Worm (Caenorhabditis elegans) whole organism, mixed stage, embryonic: ENCODE measurements around the gene dos-1.

Experiments
- bed-3 ChIP-seq: fragments of 200-800 bp; sonication (Bioruptor generic); optimal IDR thresholded peaks from 3 replicates; lab custom pipeline; 2018; ENCODE audit warnings: mild to moderate bottlenecking, missing genetic modification characterization, moderate library complexity, missing compliant biosample characterization
- blmp-1 ChIP-seq: fragments of 150-350 bp; optimal IDR thresholded peaks from 2 replicates; lab custom pipeline; 2014; ENCODE audit warnings: missing biosample characterization, missing genetic modification characterization
- ceh-43 ChIP-seq: fragments of 200-800 bp; sonication (Bioruptor generic); optimal IDR thresholded peaks from 2 replicates; lab custom pipeline; 2018; ENCODE audit warnings: mild to moderate bottlenecking, missing genetic modification characterization, moderate library complexity, missing compliant biosample characterization
- ceh-83 ChIP-seq: fragments of 200-800 bp; sonication (Bioruptor generic); optimal IDR thresholded peaks from 2 replicates; lab custom pipeline; 2018; ENCODE audit warnings: mild to moderate bottlenecking, missing genetic modification characterization, missing compliant biosample characterization
- ces-1 ChIP-seq: fragments of 150-350 bp; optimal IDR thresholded peaks from 2 replicates; lab custom pipeline; 2014; ENCODE audit warnings: missing biosample characterization, missing genetic modification reagents, missing genetic modification characterization
- cnd-1 ChIP-seq: fragments of 200-800 bp; sonication (Bioruptor generic); optimal IDR thresholded peaks from 2 replicates; lab custom pipeline; 2018; ENCODE audit warnings: mild to moderate bottlenecking, missing genetic modification characterization, missing compliant biosample characterization
- elt-1 ChIP-seq: sonication (generic microtip); optimal IDR thresholded peaks from 2 replicates; lab custom pipeline; 2017; ENCODE audit warnings: missing genetic modification characterization, mild to moderate bottlenecking, missing compliant biosample characterization, antibody characterized with exemption, moderate library complexity, borderline replicate concordance; ENCODE audit not compliant: insufficient read depth
- elt-3 ChIP-seq: fragments of 150-350 bp; optimal IDR thresholded peaks from 2 replicates; lab custom pipeline; 2014; ENCODE audit warnings: missing biosample characterization, missing genetic modification characterization
- flh-1 ChIP-seq: fragments of 200-800 bp; sonication (Bioruptor generic); optimal IDR thresholded peaks from 2 replicates; lab custom pipeline; 2018; ENCODE audit warnings: mild to moderate bottlenecking, missing genetic modification characterization, moderate library complexity, missing compliant biosample characterization
- ham-2 ChIP-seq: fragments of 200-800 bp; sonication (Bioruptor generic); optimal IDR thresholded peaks from 2 replicates; lab custom pipeline; 2018; ENCODE audit warnings: mild to moderate bottlenecking, missing genetic modification characterization, missing compliant biosample characterization
- hlh-1 ChIP-seq: fragments of 150-350 bp; optimal IDR thresholded peaks from 2 replicates; lab custom pipeline; 2014; ENCODE audit warnings: missing biosample characterization, missing genetic modification reagents, missing genetic modification characterization
- lin-13 ChIP-seq: fragments of 150-350 bp; optimal IDR thresholded peaks from 2 replicates; lab custom pipeline; 2014; ENCODE audit warnings: missing biosample characterization, missing genetic modification characterization
- lin-32 ChIP-seq: fragments of 200-800 bp; sonication (Bioruptor generic); optimal IDR thresholded peaks from 2 replicates; lab custom pipeline; 2018; ENCODE audit warnings: mild to moderate bottlenecking, missing genetic modification characterization, missing compliant biosample characterization
- lsy-2 ChIP-seq: fragments of 150-350 bp; optimal IDR thresholded peaks from 2 replicates; lab custom pipeline; 2014; ENCODE audit warnings: missing biosample characterization, missing genetic modification characterization
- mab-5 ChIP-seq: fragments of 150-350 bp; optimal IDR thresholded peaks from 2 replicates; lab custom pipeline; 2014; ENCODE audit warnings: missing biosample characterization, missing genetic modification characterization
- mep-1 ChIP-seq: fragments of 150-350 bp; optimal IDR thresholded peaks from 2 replicates; lab custom pipeline; 2017; ENCODE audit warnings: missing biosample characterization, missing genetic modification reagents, missing genetic modification characterization, inconsistent platforms
- mls-2 ChIP-seq: sonication (generic microtip); optimal IDR thresholded peaks from 2 replicates; lab custom pipeline; 2016; ENCODE audit warnings: mild to moderate bottlenecking, missing genetic modification characterization, moderate library complexity, missing compliant biosample characterization
- nhr-2 ChIP-seq: fragments of 150-350 bp; optimal IDR thresholded peaks from 2 replicates; lab custom pipeline; 2014; ENCODE audit warnings: missing biosample characterization, missing genetic modification characterization
- nhr-237 ChIP-seq: fragments of 150-350 bp; optimal IDR thresholded peaks from 2 replicates; lab custom pipeline; 2014; ENCODE audit warnings: missing biosample characterization, missing genetic modification characterization
- nhr-28 ChIP-seq: fragments of 150-350 bp; optimal IDR thresholded peaks from 2 replicates; lab custom pipeline; 2014; ENCODE audit warnings: missing biosample characterization, missing genetic modification characterization
- nhr-76 ChIP-seq: sonication (generic microtip); optimal IDR thresholded peaks from 2 replicates; lab custom pipeline; 2017; ENCODE audit warnings: missing biosample characterization, missing genetic modification characterization
- pha-4 ChIP-seq: fragments of 150-350 bp; optimal IDR thresholded peaks from 2 replicates; lab custom pipeline; 2018; ENCODE audit warnings: missing biosample characterization, missing genetic modification reagents, missing genetic modification characterization
- snpc-4 ChIP-seq: fragments of 150-350 bp; optimal IDR thresholded peaks from 2 replicates; lab custom pipeline; 2014; ENCODE audit warnings: missing biosample characterization, missing genetic modification characterization
- tbx-8 ChIP-seq: fragments of 200-800 bp; sonication (Bioruptor generic); optimal IDR thresholded peaks from 2 replicates; lab custom pipeline; 2018; ENCODE audit warnings: mild to moderate bottlenecking, missing genetic modification characterization, moderate library complexity, missing compliant biosample characterization
- unc-120 ChIP-seq: sonication (generic microtip); optimal IDR thresholded peaks from 2 replicates; lab custom pipeline; 2017; ENCODE audit warnings: missing genetic modification characterization, missing compliant biosample characterization; ENCODE audit not compliant: poor library complexity, severe bottlenecking
- unc-39 ChIP-seq: fragments of 150-350 bp; optimal IDR thresholded peaks from 2 replicates; lab custom pipeline; 2014; ENCODE audit warnings: missing biosample characterization, missing genetic modification characterization
- unc-62 ChIP-seq: fragments of 150-350 bp; optimal IDR thresholded peaks from 2 replicates; lab custom pipeline; 2014; ENCODE audit warnings: missing biosample characterization, missing genetic modification reagents, missing genetic modification characterization
- ztf-11 ChIP-seq: fragments of 150-350 bp; optimal IDR thresholded peaks from 2 replicates; lab custom pipeline; 2014; ENCODE audit warnings: missing biosample characterization, missing genetic modification characterization

Gene dos-1

ce11 chrIII:9081763-9082162 lies 22.0 kb upstream of the dos-1 start, which contains the start of gene far-2:
Gene far-2, plus strand, starts transcription at chrIII:9081828.
- TF ChIP-seq tbx-8 (GFP tag; lab: Kevin White, UChicago) (no peak), lin-13 (tag; lab: Kevin White, UChicago) (no peak), ham-2 (GFP tag; lab: Kevin White, UChicago) (no peak), ceh-83 (GFP tag; lab: Kevin White, UChicago) (no peak), bed-3 (GFP tag; lab: Kevin White, UChicago) (no peak), ces-1 (no peak), unc-62 (GFP tag; lab: Kevin White, UChicago) (no peak), nhr-237 (tag; lab: Kevin White, UChicago) (no peak), mep-1 (tag; lab: Kevin White, UChicago) (no peak), unc-120 (tag; lab: Kevin White, UChicago) (no peak), ztf-11 (tag; lab: Kevin White, UChicago) (no peak), unc-39 (tag; lab: Kevin White, UChicago) (no peak), cnd-1 (tag; lab: Kevin White, UChicago) (no peak), mls-2 (tag; lab: Kevin White, UChicago) (no peak)

ce11 chrIII:9083118-9083517 lies 20.6 kb upstream of the dos-1 start:
- TF ChIP-seq unc-39 (tag; lab: Kevin White, UChicago) = no peak
- TF ChIP-seq unc-120 (tag; lab: Kevin White, UChicago) = peak; percentile 55
- peak; percentile 54 for TF ChIP-seq unc-62 (GFP tag; lab: Kevin White, UChicago)

ce11 chrIII:9084329-9084728 lies 19.4 kb upstream of the dos-1 start:
- no peak for TF ChIP-seq mep-1 (tag; lab: Kevin White, UChicago)
- TF ChIP-seq mab-5 (tag; lab: Kevin White, UChicago) = peak; percentile 75
- TF ChIP-seq mls-2 (tag; lab: Kevin White, UChicago) = peak; percentile 26
- peak; percentile 65 for TF ChIP-seq unc-120 (tag; lab: Kevin White, UChicago)
- no peak for TF ChIP-seq snpc-4 (tag; lab: Kevin White, UChicago)
- no peak for TF ChIP-seq hlh-1 (tag; lab: Kevin White, UChicago)
- peak; percentile 98 for TF ChIP-seq ces-1
- TF ChIP-seq ztf-11 (tag; lab: Kevin White, UChicago) = no peak
- TF ChIP-seq unc-62 (GFP tag; lab: Kevin White, UChicago) = peak; percentile 11
- TF ChIP-seq ceh-83 (GFP tag; lab: Kevin White, UChicago) = no peak

DNA sequence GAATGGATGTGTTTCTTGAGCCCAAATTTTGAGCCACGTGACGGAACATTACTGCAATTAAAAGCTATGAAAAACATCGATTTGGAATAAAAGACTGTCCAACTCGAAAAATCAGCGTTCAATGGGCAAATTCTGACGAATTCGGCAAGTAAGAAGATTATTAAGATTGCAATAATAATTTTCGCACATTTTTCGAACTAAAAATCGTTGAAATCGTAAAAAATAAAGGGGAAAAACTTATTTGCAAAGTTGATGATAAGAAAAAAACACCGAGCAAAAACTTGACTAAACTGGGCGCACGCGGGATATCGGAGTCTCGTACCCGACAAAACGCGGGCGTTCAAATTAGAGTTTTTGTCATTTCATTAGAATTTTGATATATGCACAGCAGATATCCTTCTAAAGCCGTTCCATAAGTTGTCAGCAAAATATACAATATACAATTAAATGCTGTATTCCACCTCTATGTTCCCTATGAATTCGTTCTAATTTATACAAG lies 14.4 kb upstream of the dos-1 start, which contains the start of the genes mccc-2 and mrpl-44:
Gene mccc-2, minus strand, starts transcription at position 51 of the 499 bp plus-strand sequence.
Gene mrpl-44, minus strand, starts transcription at position 51 of the 499 bp plus-strand sequence.
- TF ChIP-seq lsy-2 (tag; lab: Kevin White, UChicago) (no peak), mab-5 (tag; lab: Kevin White, UChicago) (no peak), nhr-2 (tag; lab: Kevin White, UChicago) (no peak), mep-1 (tag; lab: Kevin White, UChicago) (no peak), nhr-237 (tag; lab: Kevin White, UChicago) (no peak), blmp-1 (tag; lab: Kevin White, UChicago) (no peak)

DNA sequence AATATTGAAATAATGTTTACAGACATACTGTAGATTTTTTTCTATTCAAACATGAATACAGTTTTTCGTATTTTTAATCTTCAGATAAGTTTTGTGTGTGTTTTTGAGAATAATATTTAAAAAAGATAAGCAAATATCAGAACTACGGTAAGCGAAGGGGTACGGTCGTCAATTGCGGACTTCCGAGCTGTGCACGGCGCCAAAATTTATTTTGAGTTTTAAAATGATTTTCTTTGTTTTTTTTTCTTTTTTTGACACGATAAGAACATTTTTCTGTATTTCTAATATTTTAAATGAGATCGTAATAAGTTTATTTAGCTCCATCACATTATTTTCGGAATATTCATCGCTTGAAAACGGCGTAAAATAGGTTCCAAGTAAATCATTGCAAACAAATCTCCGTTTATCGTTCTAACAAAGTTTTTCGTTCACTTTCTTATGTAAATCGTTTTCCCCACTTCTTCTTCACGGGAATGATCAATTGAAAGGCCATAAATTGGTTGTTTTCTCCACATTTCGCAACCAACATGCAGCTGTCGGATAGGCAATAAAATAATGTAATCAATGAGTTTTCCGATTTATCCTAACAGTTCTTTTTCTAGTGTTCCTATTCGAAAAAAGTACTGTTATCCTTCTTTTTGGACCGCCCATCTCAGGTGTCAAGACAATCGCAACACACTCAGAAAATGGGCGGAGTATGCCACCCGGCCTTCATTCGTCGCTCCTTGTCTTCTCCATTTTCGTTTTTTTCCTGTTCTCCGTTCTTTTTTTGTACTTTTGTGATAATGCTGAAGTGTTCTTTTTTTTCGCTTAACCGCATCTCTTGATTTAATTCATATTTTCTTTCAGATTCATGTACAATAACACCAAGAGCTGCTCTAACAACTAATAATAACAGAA lies 12.1 kb upstream of the dos-1 start, which contains the start of gene glp-1:
Gene glp-1, plus strand, starts transcription at position 850 of the 900 bp plus-strand sequence.
- TF ChIP-seq elt-1 (no peak), elt-3 (tag; lab: Kevin White, UChicago) (no peak), nhr-28 (no peak), lin-32 (no peak), ceh-43 (GFP tag; lab: Kevin White, UChicago) (no peak), cnd-1 (tag; lab: Kevin White, UChicago) (no peak), ham-2 (GFP tag; lab: Kevin White, UChicago) (no peak), pha-4 (no peak), flh-1 (GFP tag; lab: Kevin White, UChicago) (no peak), nhr-76 (tag; lab: Kevin White, UChicago) (no peak), unc-62 (GFP tag; lab: Kevin White, UChicago) (no peak)
